Worm (Caenorhabditis elegans): ENCODE results near the gene ceh-31.

DNA sequence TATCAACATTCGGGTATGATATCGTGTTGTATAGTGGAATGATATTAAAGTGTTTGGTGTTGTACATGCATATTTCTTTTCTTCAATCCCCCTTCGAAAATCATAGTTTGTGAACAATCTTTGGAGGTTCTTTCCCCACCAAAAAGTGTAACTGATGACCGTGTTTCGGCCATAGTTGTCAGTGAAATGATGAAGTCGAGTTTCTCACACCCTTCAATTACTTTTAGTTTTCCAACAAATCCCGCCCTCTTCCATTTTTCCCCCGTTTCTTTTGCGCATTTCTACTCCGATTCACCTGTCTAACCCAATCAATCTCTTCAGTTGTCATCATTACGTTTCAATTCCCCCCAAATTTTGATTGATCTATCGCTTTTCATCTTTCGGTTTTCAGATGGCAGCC, 45.1 kb downstream of the ceh-31 start:
- TF ChIP-seq pha-2 (tag; optimal IDR thresholded peaks at IDR 0.05) (no peak), zip-5 (tag; optimal IDR thresholded peaks at IDR 0.05) (no peak), ttx-3 (tag; optimal IDR thresholded peaks at IDR 0.05) (no peak), elt-2 (tag; optimal IDR thresholded peaks at IDR 0.05) (no peak), ahr-1 (tag; optimal IDR thresholded peaks at IDR 0.05) (no peak), T23F11.4 (GFP tag; optimal IDR thresholded peaks at IDR 0.05) (no peak), pros-1 (tag; optimal IDR thresholded peaks at IDR 0.05) (no peak), unc-42 (tag; optimal IDR thresholded peaks at IDR 0.05) (no peak), hlh-6 (tag; optimal IDR thresholded peaks at IDR 0.05) (no peak), ama-1 (optimal IDR thresholded peaks at IDR 0.05) (no peak), pha-4 (tag; optimal IDR thresholded peaks at IDR 0.05) (no peak), ceh-18 (tag; optimal IDR thresholded peaks at IDR 0.05) (no peak), K02D7.2 (tag; optimal IDR thresholded peaks at IDR 0.05) (no peak)
